Worm (Caenorhabditis elegans) whole organism, young adult: ENCODE results near the gene fkh-4.
A peak's percentile ranks its signal among the peaks of the same experiment; 100 is the strongest.

Source experiments
- B0261.1 ChIP-seq: sonication (generic microtip); optimal IDR thresholded peaks from 2 replicates; lab custom pipeline; 2016; ENCODE audit warnings: mild to moderate bottlenecking, missing genetic modification characterization, moderate library complexity, missing compliant biosample characterization
- D2030.7 ChIP-seq: fragments of 200-800 bp; sonication (Bioruptor generic); IDR thresholded peaks from 2 replicates; pipeline ENCODE4 v1.3.6; 2022; ENCODE audit warnings: missing genetic modification reagents, missing genetic modification characterization, missing compliant biosample characterization
- F22D6.2 ChIP-seq: sonication (generic microtip); optimal IDR thresholded peaks from 2 replicates; lab custom pipeline; 2016; ENCODE audit warnings: mild to moderate bottlenecking, missing genetic modification characterization, missing compliant biosample characterization
- F33H1.4 ChIP-seq: fragments of 200-800 bp; sonication (Bioruptor generic); IDR thresholded peaks from 2 replicates; pipeline ENCODE4 v1.3.6; 2022; ENCODE audit warnings: missing genetic modification reagents, missing genetic modification characterization, missing compliant biosample characterization
- F57C9.4 ChIP-seq: sonication (generic microtip); optimal IDR thresholded peaks from 2 replicates; lab custom pipeline; 2017; ENCODE audit warnings: mild to moderate bottlenecking, missing genetic modification characterization, missing compliant biosample characterization
- T07F8.4 ChIP-seq: sonication (generic microtip); optimal IDR thresholded peaks from 2 replicates; lab custom pipeline; 2016; ENCODE audit warnings: mild to moderate bottlenecking, missing genetic modification characterization, moderate library complexity, missing compliant biosample characterization
- Y53F4B.3 ChIP-seq: fragments of 200-800 bp; sonication (Bioruptor generic); IDR thresholded peaks from 2 replicates; pipeline ENCODE4 v1.3.6; 2022; ENCODE audit warnings: missing genetic modification reagents, missing genetic modification characterization, missing compliant biosample characterization
- Y56A3A.18 ChIP-seq: fragments of 200-800 bp; sonication (Bioruptor generic); IDR thresholded peaks from 2 replicates; pipeline ENCODE4 v1.3.6; 2022; ENCODE audit warnings: missing genetic modification reagents, missing genetic modification characterization, missing compliant biosample characterization
- Y79H2A.3 ChIP-seq: fragments of 200-800 bp; sonication (Bioruptor generic); conservative IDR thresholded peaks from 2 replicates; pipeline ENCODE4 v1.3.6; 2022; ENCODE audit warnings: missing genetic modification reagents, missing genetic modification characterization, missing compliant biosample characterization
- ama-1 ChIP-seq, 3 experiments: fragments of 150-350 bp in 1 of 3; sonication (generic microtip) in 2 of 3; optimal IDR thresholded peaks; 2 replicates each; lab custom pipeline; 2014 to 2018; ENCODE audit warnings: missing biosample characterization in 2 of 3, missing genetic modification characterization in 2 of 3, missing genetic modification reagents in 2 of 3
- aptf-2 ChIP-seq: fragments of 200-800 bp; sonication (Bioruptor generic); conservative IDR thresholded peaks from 2 replicates; pipeline ENCODE4 v1.3.6; 2022; ENCODE audit warnings: missing genetic modification reagents, missing genetic modification characterization, missing compliant biosample characterization
- athp-1 ChIP-seq: sonication (generic microtip); optimal IDR thresholded peaks from 2 replicates; lab custom pipeline; 2017; ENCODE audit warnings: mild to moderate bottlenecking, missing genetic modification characterization, missing compliant biosample characterization
- cebp-2 ChIP-seq: fragments of 200-800 bp; sonication (Bioruptor generic); IDR thresholded peaks from 2 replicates; pipeline ENCODE4 v1.3.6; 2022; ENCODE audit warnings: missing genetic modification characterization, missing compliant biosample characterization
- die-1 ChIP-seq: sonication (generic microtip); optimal IDR thresholded peaks from 2 replicates; lab custom pipeline; 2016; ENCODE audit warnings: missing genotype, mild to moderate bottlenecking, missing genetic modification characterization, missing compliant biosample characterization
- efl-1 ChIP-seq: fragments of 150-350 bp; optimal IDR thresholded peaks from 2 replicates; lab custom pipeline; 2014; ENCODE audit warnings: missing biosample characterization, missing genetic modification reagents, missing genetic modification characterization
- ets-4 ChIP-seq: fragments of 200-800 bp; sonication (Bioruptor generic); optimal IDR thresholded peaks from 2 replicates; lab custom pipeline; 2018; ENCODE audit warnings: mild to moderate bottlenecking, missing genetic modification characterization, missing compliant biosample characterization
- him-1 ChIP-seq: sonication (generic microtip); optimal IDR thresholded peaks from 2 replicates; lab custom pipeline; 2016; ENCODE audit warnings: missing genotype, missing genetic modification reagents, missing genetic modification characterization, missing compliant biosample characterization
- hlh-12 ChIP-seq: sonication (generic microtip); optimal IDR thresholded peaks from 2 replicates; lab custom pipeline; 2016; ENCODE audit warnings: missing genetic modification characterization, missing compliant biosample characterization
- let-526 ChIP-seq: fragments of 200-800 bp; sonication (Bioruptor generic); IDR thresholded peaks from 2 replicates; pipeline ENCODE4 v1.3.6; 2022; ENCODE audit warnings: missing genetic modification reagents, missing genetic modification characterization, missing compliant biosample characterization
- lin-26 ChIP-seq: fragments of 200-800 bp; sonication (Bioruptor generic); IDR thresholded peaks from 2 replicates; pipeline ENCODE4 v1.3.6; 2022; ENCODE audit warnings: missing genetic modification reagents, missing genetic modification characterization, missing compliant biosample characterization
- madf-8 ChIP-seq: fragments of 200-800 bp; sonication (Bioruptor generic); conservative IDR thresholded peaks from 2 replicates; pipeline ENCODE4 v1.3.6; 2022; ENCODE audit warnings: missing genetic modification reagents, missing genetic modification characterization, missing compliant biosample characterization
- nfya-1 ChIP-seq: sonication (generic microtip); optimal IDR thresholded peaks from 2 replicates; lab custom pipeline; 2017; ENCODE audit warnings: antibody characterized with exemption, missing compliant biosample characterization, missing genetic modification characterization, borderline replicate concordance; ENCODE audit not compliant: insufficient read depth
- nfya-2 ChIP-seq: fragments of 200-800 bp; sonication (Bioruptor generic); IDR thresholded peaks from 2 replicates; pipeline ENCODE4 v1.3.6; 2022; ENCODE audit warnings: missing genetic modification reagents, missing genetic modification characterization, missing compliant biosample characterization
- nfyb-1 ChIP-seq: fragments of 200-800 bp; sonication (Bioruptor generic); IDR thresholded peaks from 2 replicates; pipeline ENCODE4 v1.3.6; 2022; ENCODE audit warnings: missing genetic modification reagents, missing genetic modification characterization, missing compliant biosample characterization
- pha-4 ChIP-seq: fragments of 150-350 bp; sonication (generic microtip); optimal IDR thresholded peaks from 2 replicates; lab custom pipeline; 2014; ENCODE audit warnings: missing biosample characterization, missing genetic modification reagents, missing genetic modification characterization
- rec-8 ChIP-seq, 2 experiments: sonication (generic microtip); optimal IDR thresholded peaks; 2 replicates each; lab custom pipeline; 2016; ENCODE audit warnings: mild to moderate bottlenecking in 2 of 2, missing genetic modification characterization in 2 of 2, missing genetic modification reagents in 2 of 2, missing genotype in 2 of 2, missing biosample characterization in 1 of 2, missing compliant biosample characterization in 1 of 2, moderate library complexity in 1 of 2
- repo-1 ChIP-seq: sonication (generic microtip); optimal IDR thresholded peaks from 2 replicates; lab custom pipeline; 2017; ENCODE audit warnings: mild to moderate bottlenecking, missing genetic modification characterization, missing compliant biosample characterization
- rpc-1 ChIP-seq, 2 experiments: fragments of 150-350 bp in 1 of 2; sonication (generic microtip) in 1 of 2; optimal IDR thresholded peaks; 2 replicates each; lab custom pipeline; 2014 to 2018; ENCODE audit warnings: missing biosample characterization in 1 of 2, missing genetic modification characterization in 1 of 2, missing genetic modification reagents in 1 of 2, missing genotype in 1 of 2
- snpc-1.3 ChIP-seq: sonication (generic microtip); optimal IDR thresholded peaks from 2 replicates; lab custom pipeline; 2017; ENCODE audit warnings: missing genetic modification characterization, mild to moderate bottlenecking, missing compliant biosample characterization, antibody characterized with exemption, moderate library complexity, missing genotype, missing genetic modification reagents; ENCODE audit not compliant: insufficient read depth
- snpc-3.4 ChIP-seq: sonication (generic microtip); optimal IDR thresholded peaks from 2 replicates; lab custom pipeline; 2017; ENCODE audit warnings: missing genetic modification characterization, mild to moderate bottlenecking, missing compliant biosample characterization, antibody characterized with exemption, moderate library complexity, missing genotype, missing genetic modification reagents
- snpc-4 ChIP-seq, 5 experiments: fragments of 150-350 bp in 1 of 5; sonication (generic microtip) in 4 of 5; optimal IDR thresholded peaks; 2 replicates each; lab custom pipeline; 2014 to 2018; ENCODE audit warnings: missing genetic modification characterization in 5 of 5, missing biosample characterization in 3 of 5, antibody characterized with exemption in 2 of 5, mild to moderate bottlenecking in 2 of 5, missing compliant biosample characterization in 2 of 5, missing genotype in 2 of 5, moderate library complexity in 2 of 5, missing genetic modification reagents in 1 of 5
- somi-1 ChIP-seq: fragments of 200-800 bp; sonication (Bioruptor generic); optimal IDR thresholded peaks from 2 replicates; lab custom pipeline; 2018; ENCODE audit warnings: mild to moderate bottlenecking, missing genetic modification characterization, missing compliant biosample characterization
- tbp1 ChIP-seq: fragments of 200-800 bp; sonication (Bioruptor generic); optimal IDR thresholded peaks from 2 replicates; lab custom pipeline; 2018; ENCODE audit warnings: mild to moderate bottlenecking, missing genetic modification characterization, missing compliant biosample characterization
- unc-62 ChIP-seq: fragments of 150-350 bp; optimal IDR thresholded peaks from 2 replicates; lab custom pipeline; 2014; ENCODE audit warnings: missing biosample characterization, missing genetic modification reagents, missing genetic modification characterization
- zfh-2 ChIP-seq: fragments of 200-800 bp; sonication (Bioruptor generic); conservative IDR thresholded peaks from 2 replicates; pipeline ENCODE4 v1.3.6; 2022; ENCODE audit warnings: missing genetic modification reagents, missing genetic modification characterization, missing compliant biosample characterization
- zim-3 ChIP-seq: sonication (generic microtip); optimal IDR thresholded peaks from 2 replicates; lab custom pipeline; 2017; ENCODE audit warnings: mild to moderate bottlenecking, missing genetic modification characterization, moderate library complexity, missing compliant biosample characterization
- ztf-22 ChIP-seq: fragments of 200-800 bp; sonication (Bioruptor generic); optimal IDR thresholded peaks from 2 replicates; lab custom pipeline; 2018; ENCODE audit warnings: mild to moderate bottlenecking, missing genetic modification characterization, moderate library complexity, missing compliant biosample characterization
- ztf-26 ChIP-seq: sonication (generic microtip); optimal IDR thresholded peaks from 2 replicates; lab custom pipeline; 2017; ENCODE audit warnings: missing genetic modification characterization, missing compliant biosample characterization

The fkh-4 gene

DNA sequence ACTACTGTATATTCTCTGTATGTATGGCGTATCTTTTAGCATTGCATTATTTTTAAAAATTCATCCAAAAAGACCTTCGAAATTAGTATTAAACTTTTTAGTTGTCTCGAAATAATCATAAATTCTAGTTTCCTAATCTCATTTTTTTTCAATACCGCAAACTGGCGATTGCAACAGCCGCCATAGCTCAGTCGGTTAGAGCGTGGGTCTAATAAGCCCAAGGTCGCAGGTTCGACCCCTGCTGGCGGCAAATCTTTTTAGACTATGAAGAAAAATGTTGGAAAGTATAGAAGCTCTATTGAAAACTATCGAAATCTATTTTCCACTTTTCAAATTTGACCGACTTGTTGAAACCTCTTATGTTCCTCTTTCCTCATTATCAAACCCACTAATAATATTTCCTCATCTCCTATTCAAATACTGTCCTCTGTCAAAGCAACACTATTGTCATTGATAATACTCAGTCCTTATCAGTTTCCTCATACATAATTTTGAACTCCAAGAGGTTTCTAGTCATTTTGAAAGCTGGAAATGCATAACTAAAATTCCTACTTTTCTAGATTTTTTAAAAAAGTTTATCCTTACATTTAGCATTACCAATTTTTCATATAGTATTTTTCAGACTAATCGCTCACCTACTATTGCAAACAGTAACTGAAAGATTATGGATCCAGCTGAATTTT, 7.3 kb upstream of the fkh-4 start, which contains the start of gene jmjd-3.3:
Gene jmjd-3.3 (plus strand): TSS at position 633 of the 683 bp plus-strand sequence.
- peak; percentile 20 for TF ChIP-seq die-1 (tag; lab: Kevin White, UChicago)
- TF ChIP-seq snpc-3.4: peak; percentile 35
- no peak for TF ChIP-seq ets-4 (GFP tag; lab: Kevin White, UChicago)
- peak; percentile 61 for TF ChIP-seq B0261.1
- no peak for TF ChIP-seq ztf-22
- no peak for TF ChIP-seq unc-62
- TF ChIP-seq ztf-26 (tag; lab: Kevin White, UChicago): no peak
- no peak for TF ChIP-seq nfyb-1 (GFP tag; lab: Robert Waterston, UW)
- peak; percentile 22 for TF ChIP-seq snpc-1.3 (tag; lab: Kevin White, UChicago)
- TF ChIP-seq F57C9.4 (tag; lab: Kevin White, UChicago): no peak
- no peak for TF ChIP-seq rec-8 (tag; optimal IDR thresholded peaks at IDR 0.05; lab: Kevin White, UChicago)
- TF ChIP-seq him-1: peak; percentile 2
- peak; percentile 81 for TF ChIP-seq tbp1 (GFP tag; lab: Kevin White, UChicago)
- TF ChIP-seq hlh-12: no peak
- no peak for TF ChIP-seq Y79H2A.3 (GFP tag; lab: Robert Waterston, UW)
- TF ChIP-seq lin-26: peak; percentile 44; the same call in 1 of the 2 replicates
- TF ChIP-seq ama-1 (optimal IDR thresholded peaks at IDR 0.05; lab: Kevin White, UChicago): no peak
- peak in 1 of 2 experiments; percentile 26 for TF ChIP-seq ama-1 (GFP tag; optimal IDR thresholded peaks at IDR 0.05; lab: Kevin White, UChicago)
- TF ChIP-seq efl-1 (GFP tag; lab: Kevin White, UChicago): no peak
- no peak for TF ChIP-seq aptf-2 (GFP tag; lab: Robert Waterston, UW)
- no peak for TF ChIP-seq snpc-4 (GFP tag; optimal IDR thresholded peaks at IDR 0.05; lab: Kevin White, UChicago)
- peak in 1 of 4 experiments; percentile 47 for TF ChIP-seq snpc-4 (tag; optimal IDR thresholded peaks at IDR 0.05; lab: Kevin White, UChicago)
- TF ChIP-seq repo-1 (tag; lab: Kevin White, UChicago): no peak
- TF ChIP-seq madf-8: no peak
- no peak for TF ChIP-seq cebp-2 (GFP tag; lab: Robert Waterston, UW)
- TF ChIP-seq Y56A3A.18 (GFP tag; lab: Robert Waterston, UW): no peak
- no peak for TF ChIP-seq nfya-1 (tag; lab: Kevin White, UChicago)
- no peak for TF ChIP-seq nfya-2 (GFP tag; lab: Robert Waterston, UW)
- TF ChIP-seq let-526: no peak
- no peak for TF ChIP-seq athp-1 (tag; lab: Kevin White, UChicago)
- TF ChIP-seq pha-4: no peak
- TF ChIP-seq rpc-1 (optimal IDR thresholded peaks at IDR 0.05; lab: Kevin White, UChicago): peak; percentile 59
- peak; percentile 82 for TF ChIP-seq rpc-1 (tag; optimal IDR thresholded peaks at IDR 0.05; lab: Kevin White, UChicago)
- no peak for TF ChIP-seq F22D6.2 (tag; lab: Kevin White, UChicago)
- peak; percentile 58; the same call in 1 of the 2 replicates for TF ChIP-seq D2030.7 (GFP tag; lab: Robert Waterston, UW)
- no peak for TF ChIP-seq zim-3
- TF ChIP-seq somi-1: no peak
- no peak for TF ChIP-seq Y53F4B.3
- TF ChIP-seq F33H1.4 (GFP tag; lab: Robert Waterston, UW): no peak
- no peak for TF ChIP-seq T07F8.4 (tag; lab: Kevin White, UChicago)
- no peak for TF ChIP-seq zfh-2 (GFP tag; lab: Robert Waterston, UW)
